Fruit fly (Drosophila melanogaster) whole organism, embryonic: ENCODE data around the gene Trhn.

Source experiments
- Awh ChIP-seq: fragments of 200-800 bp; sonication (Bioruptor generic); IDR thresholded peaks from 2 replicates; pipeline ENCODE4, ENCODE4 v1.3.6; 2022; ENCODE audit warnings: missing biosample characterization, missing genetic modification characterization
- CG10366 ChIP-seq: fragments of 200-800 bp; sonication (Bioruptor generic); IDR thresholded peaks from 2 replicates; pipeline ENCODE4 v1.3.6; 2022; ENCODE audit warnings: missing biosample characterization, missing genetic modification characterization
- CG10462 ChIP-seq: fragments of 200-800 bp; sonication (Bioruptor generic); optimal IDR thresholded peaks from 2 replicates; lab custom pipeline; 2016; ENCODE audit warnings: missing biosample characterization, missing genetic modification characterization
- CG11247 ChIP-seq: fragments of 200-800 bp; sonication (Bioruptor generic); IDR thresholded peaks from 2 replicates; pipeline ENCODE4 v1.3.6; 2022; ENCODE audit warnings: missing biosample characterization, missing genetic modification characterization
- CG11456 ChIP-seq: fragments of 200-800 bp; sonication (Bioruptor generic); IDR thresholded peaks from 3 replicates; pipeline ENCODE4 v1.3.6; 2022; ENCODE audit warnings: missing biosample characterization, missing genetic modification characterization
- CG12391 ChIP-seq: fragments of 200-800 bp; sonication (Bioruptor generic); optimal IDR thresholded peaks from 3 replicates; lab custom pipeline; 2018; ENCODE audit warnings: missing biosample characterization, mild to moderate bottlenecking, missing genetic modification characterization, moderate library complexity
- CG12769 ChIP-seq: fragments of 200-800 bp; sonication (Bioruptor generic); optimal IDR thresholded peaks from 2 replicates; lab custom pipeline; 2019; ENCODE audit warnings: missing biosample characterization, mild to moderate bottlenecking, missing genetic modification characterization, moderate library complexity
- CG13894 ChIP-seq: fragments of 200-800 bp; sonication (Bioruptor generic); optimal IDR thresholded peaks from 3 replicates; lab custom pipeline; 2018; ENCODE audit warnings: missing biosample characterization, mild to moderate bottlenecking, missing genetic modification characterization, moderate library complexity
- CG14014 ChIP-seq: fragments of 200-800 bp; sonication (Bioruptor generic); IDR thresholded peaks from 2 replicates; pipeline ENCODE4 v1.3.6; 2022; ENCODE audit warnings: missing biosample characterization, missing genetic modification characterization
- CG16779 ChIP-seq: fragments of 200-800 bp; sonication (Bioruptor generic); IDR thresholded peaks from 2 replicates; pipeline ENCODE4 v1.3.6; 2022; ENCODE audit warnings: missing biosample characterization, missing genetic modification characterization
- CG17359 ChIP-seq: fragments of 200-800 bp; sonication (Bioruptor generic); optimal IDR thresholded peaks from 3 replicates; lab custom pipeline; 2018; ENCODE audit warnings: missing biosample characterization, mild to moderate bottlenecking, missing genetic modification characterization, moderate library complexity
- CG1792 ChIP-seq: fragments of 200-800 bp; sonication (Bioruptor generic); optimal IDR thresholded peaks from 2 replicates; lab custom pipeline; 2016; ENCODE audit warnings: missing biosample characterization, missing genetic modification characterization
- CG2120 ChIP-seq: fragments of 200-800 bp; sonication (Bioruptor generic); optimal IDR thresholded peaks from 3 replicates; lab custom pipeline; 2016; ENCODE audit warnings: missing biosample characterization, missing genetic modification characterization
- CG31224 ChIP-seq: fragments of 200-800 bp; sonication (Bioruptor generic); IDR thresholded peaks from 2 replicates; pipeline ENCODE4 v1.3.6; 2022; ENCODE audit warnings: missing biosample characterization, missing genetic modification characterization
- CG32532 ChIP-seq: fragments of 200-800 bp; sonication (Bioruptor generic); IDR thresholded peaks from 2 replicates; pipeline ENCODE4 v1.3.6; 2022; ENCODE audit warnings: missing biosample characterization, missing genetic modification characterization
- CG34422 ChIP-seq: fragments of 200-800 bp; sonication (Bioruptor generic); IDR thresholded peaks from 3 replicates; pipeline ENCODE4 v1.3.6; 2022; ENCODE audit warnings: missing biosample characterization, missing genetic modification characterization
- CG4360 ChIP-seq: fragments of 200-800 bp; sonication (Bioruptor generic); IDR thresholded peaks from 2 replicates; pipeline ENCODE4 v1.3.6; 2022; ENCODE audit warnings: missing biosample characterization, missing genetic modification characterization
- CG6654 ChIP-seq: fragments of 200-800 bp; sonication (Bioruptor generic); optimal IDR thresholded peaks from 2 replicates; lab custom pipeline; 2017; ENCODE audit warnings: missing biosample characterization, mild to moderate bottlenecking, missing genetic modification characterization
- CG8290 ChIP-seq, 3 experiments: fragments of 200-800 bp; sonication (Bioruptor generic); optimal IDR thresholded peaks; 2 replicates each; lab custom pipeline; 2016 to 2019; ENCODE audit warnings: missing biosample characterization in 3 of 3, missing genetic modification characterization in 3 of 3, mild to moderate bottlenecking in 2 of 3, moderate library complexity in 1 of 3
- CG9932 ChIP-seq: fragments of 200-800 bp; sonication (Bioruptor generic); IDR thresholded peaks from 2 replicates; pipeline ENCODE4 v1.3.6; 2022; ENCODE audit warnings: missing biosample characterization, missing genetic modification characterization
- D19B ChIP-seq: fragments of 200-800 bp; sonication (Bioruptor generic); optimal IDR thresholded peaks from 2 replicates; lab custom pipeline; 2017; ENCODE audit warnings: missing biosample characterization, mild to moderate bottlenecking, missing genetic modification characterization
- ERR ChIP-seq: fragments of 200-800 bp; sonication (Bioruptor generic); optimal IDR thresholded peaks from 2 replicates; lab custom pipeline; 2016; ENCODE audit warnings: missing biosample characterization, missing genetic modification characterization
- HHEX ChIP-seq: fragments of 200-800 bp; sonication (Bioruptor generic); optimal IDR thresholded peaks from 3 replicates; lab custom pipeline; 2017; ENCODE audit warnings: missing biosample characterization, mild to moderate bottlenecking, missing genetic modification characterization, missing genetic modification reagents
- Nf-YA ChIP-seq: fragments of 200-800 bp; sonication (Bioruptor generic); IDR thresholded peaks from 2 replicates; pipeline ENCODE4 v1.3.6; 2022; ENCODE audit warnings: missing biosample characterization, missing genetic modification characterization
- Ptx1 ChIP-seq: fragments of 200-800 bp; sonication (Bioruptor generic); IDR thresholded peaks from 2 replicates; pipeline ENCODE4 v1.3.6; 2022; ENCODE audit warnings: missing biosample characterization, missing genetic modification characterization
- Rx ChIP-seq: fragments of 200-800 bp; sonication (Bioruptor generic); IDR thresholded peaks from 2 replicates; pipeline ENCODE4 v1.3.6; 2022; ENCODE audit warnings: missing biosample characterization, missing genetic modification characterization
- Sox102F ChIP-seq: fragments of 200-800 bp; sonication (Bioruptor generic); optimal IDR thresholded peaks from 2 replicates; lab custom pipeline; 2018; ENCODE audit warnings: missing biosample characterization, mild to moderate bottlenecking, missing genetic modification characterization, moderate library complexity
- Trl ChIP-seq, 3 experiments: fragments of >200 bp in 2 of 3; fragments of 200-800 bp in 1 of 3; sonication (Bioruptor generic) in 1 of 3; optimal IDR thresholded peaks; 2 replicates in 1 of 3; 3 replicates in 2 of 3; lab custom pipeline; 2016 to 2017; ENCODE audit warnings: missing biosample characterization in 1 of 3, missing genetic modification characterization in 1 of 3
- az2 ChIP-seq: fragments of 200-800 bp; sonication (Bioruptor generic); optimal IDR thresholded peaks from 3 replicates; lab custom pipeline; 2016; ENCODE audit warnings: missing biosample characterization, missing genetic modification characterization
- bsh ChIP-seq, 2 experiments: fragments of 200-800 bp; sonication (Bioruptor generic); optimal IDR thresholded peaks; 2 replicates each; lab custom pipeline; 2017 to 2018; ENCODE audit warnings: mild to moderate bottlenecking in 2 of 2, missing biosample characterization in 2 of 2, missing genetic modification characterization in 2 of 2, moderate library complexity in 1 of 2
- chinmo ChIP-seq: fragments of 200-800 bp; sonication (Bioruptor generic); IDR thresholded peaks from 4 replicates; pipeline ENCODE4 v1.3.6; 2022; ENCODE audit warnings: missing biosample characterization, missing genetic modification characterization; ENCODE audit not compliant: partially characterized antibody
- chm ChIP-seq: fragments of 200-800 bp; sonication (Bioruptor generic); IDR thresholded peaks from 2 replicates; pipeline ENCODE4 v1.3.6; 2022; ENCODE audit warnings: missing biosample characterization, missing genetic modification characterization
- corto ChIP-seq: fragments of 200-800 bp; sonication (Bioruptor generic); optimal IDR thresholded peaks from 2 replicates; lab custom pipeline; 2016; ENCODE audit warnings: missing biosample characterization, mild to moderate bottlenecking, missing genetic modification characterization, moderate library complexity
- dysf ChIP-seq: fragments of 200-800 bp; sonication (Bioruptor generic); IDR thresholded peaks from 3 replicates; pipeline ENCODE4 v1.3.6; 2022; ENCODE audit warnings: missing biosample characterization, missing genetic modification characterization
- esg ChIP-seq: fragments of 200-800 bp; sonication (Bioruptor generic); conservative IDR thresholded peaks from 2 replicates; pipeline ENCODE4 v1.3.6; 2022; ENCODE audit warnings: missing biosample characterization, missing genetic modification characterization
- eve ChIP-seq, 2 experiments: fragments of >200 bp; optimal IDR thresholded peaks; 2 replicates each; lab custom pipeline; 2017; ENCODE audit warnings: missing biosample characterization in 2 of 2, missing genetic modification characterization in 2 of 2
- ftz-f1 ChIP-seq: fragments of 200-800 bp; sonication (Bioruptor generic); optimal IDR thresholded peaks from 2 replicates; lab custom pipeline; 2016; ENCODE audit warnings: missing biosample characterization, missing genetic modification characterization
- gcm2 ChIP-seq: fragments of 200-800 bp; sonication (Bioruptor generic); optimal IDR thresholded peaks from 2 replicates; lab custom pipeline; 2016; ENCODE audit warnings: missing biosample characterization, missing genetic modification characterization
- onecut ChIP-seq: fragments of 200-800 bp; sonication (Bioruptor generic); IDR thresholded peaks from 2 replicates; pipeline ENCODE4 v1.3.6; 2022; ENCODE audit warnings: missing biosample characterization, missing genetic modification characterization
- psq ChIP-seq: fragments of 200-800 bp; sonication (Bioruptor generic); optimal IDR thresholded peaks from 2 replicates; lab custom pipeline; 2017; ENCODE audit warnings: missing biosample characterization, missing genetic modification characterization
- row ChIP-seq: fragments of 200-800 bp; sonication (Bioruptor generic); IDR thresholded peaks from 3 replicates; pipeline ENCODE4 v1.3.6; 2022; ENCODE audit warnings: missing biosample characterization, missing genetic modification characterization
- sd ChIP-seq: fragments of 200-800 bp; sonication (Bioruptor generic); optimal IDR thresholded peaks from 3 replicates; lab custom pipeline; 2018; ENCODE audit warnings: missing biosample characterization, mild to moderate bottlenecking, missing genetic modification characterization, moderate library complexity
- sima ChIP-seq: fragments of 200-800 bp; sonication (Bioruptor generic); optimal IDR thresholded peaks from 2 replicates; lab custom pipeline; 2016; ENCODE audit warnings: missing biosample characterization, missing genetic modification characterization
- sisA ChIP-seq: fragments of 200-800 bp; sonication (Bioruptor generic); IDR thresholded peaks from 2 replicates; pipeline ENCODE4 v1.3.6; 2022; ENCODE audit warnings: missing biosample characterization, missing genetic modification characterization
- sug ChIP-seq: fragments of 200-800 bp; optimal IDR thresholded peaks from 2 replicates; lab custom pipeline; 2019; ENCODE audit warnings: missing biosample characterization, mild to moderate bottlenecking, missing genetic modification characterization, moderate library complexity
- vvl ChIP-seq: fragments of 200-800 bp; sonication (Bioruptor generic); IDR thresholded peaks from 2 replicates; pipeline ENCODE4 v1.3.6; 2022; ENCODE audit warnings: missing biosample characterization, missing genetic modification characterization
- zen2 ChIP-seq: fragments of 200-800 bp; sonication (Bioruptor generic); IDR thresholded peaks from 3 replicates; pipeline ENCODE4 v1.3.6; 2022; ENCODE audit warnings: missing biosample characterization, missing genetic modification characterization; ENCODE audit not compliant: partially characterized antibody
- zfh1 ChIP-seq: fragments of 200-800 bp; sonication (Bioruptor generic); IDR thresholded peaks from 3 replicates; pipeline ENCODE4 v1.3.6; 2022; ENCODE audit warnings: missing biosample characterization, missing genetic modification characterization

Trhn gene

dm6 chr3L:1203855-1204431 lies 11.0 kb upstream of the Trhn start (continued):
- TF ChIP-seq CG13894: no peak
- TF ChIP-seq az2 (GFP tag; lab: Kevin White, UChicago): no peak
- TF ChIP-seq CG32532 (GFP tag; lab: Robert Waterston, UW): peak; percentile 62
- TF ChIP-seq CG9932 (GFP tag; lab: Robert Waterston, UW): no peak
- TF ChIP-seq CG10462 (GFP tag; lab: Kevin White, UChicago): no peak
- TF ChIP-seq CG16779 (GFP tag; lab: Robert Waterston, UW): no peak
- TF ChIP-seq psq (GFP tag; lab: Kevin White, UChicago): no peak
- TF ChIP-seq CG2120 (GFP tag; lab: Kevin White, UChicago): peak; percentile 29
- no peak for TF ChIP-seq CG4360 (GFP tag; lab: Robert Waterston, UW)
- no peak for TF ChIP-seq Nf-YA (GFP tag; lab: Robert Waterston, UW)
- TF ChIP-seq dysf: peak; percentile 37; the same call in 1 of the 3 replicates
- TF ChIP-seq CG1792: no peak
- TF ChIP-seq CG14014 (GFP tag; lab: Robert Waterston, UW): peak; percentile 8; the same call in 1 of the 2 replicates
- no peak for TF ChIP-seq bsh (GFP tag; optimal IDR thresholded peaks at IDR 0.05; lab: Kevin White, UChicago)
- no peak for TF ChIP-seq eve (GFP tag; optimal IDR thresholded peaks at IDR 0.05; lab: Kevin White, UChicago)
- peak; percentile 7; the same call in 1 of the 2 replicates for TF ChIP-seq Ptx1 (GFP tag; lab: Robert Waterston, UW)
- 0 out of 2 replicates have a peak, but pooled peaks have one; percentile 29 for TF ChIP-seq chm
- TF ChIP-seq vvl: peak; percentile 25; the same call in 1 of the 2 replicates
- no peak for TF ChIP-seq D19B (GFP tag; lab: Kevin White, UChicago)
- no peak for TF ChIP-seq sima (GFP tag; lab: Kevin White, UChicago)
- TF ChIP-seq gcm2 (GFP tag; lab: Kevin White, UChicago): no peak
- TF ChIP-seq corto (GFP tag; lab: Kevin White, UChicago): no peak
- peak; percentile 35; the same call in 1 of the 4 replicates for TF ChIP-seq chinmo (GFP tag; lab: Robert Waterston, UW)
- no peak for TF ChIP-seq Rx (GFP tag; lab: Robert Waterston, UW)
- no peak for TF ChIP-seq CG12391 (tag; lab: Kevin White, UChicago)
- TF ChIP-seq CG31224 (GFP tag; lab: Robert Waterston, UW): no peak
- TF ChIP-seq sisA: 0 out of 2 replicates have a peak, but pooled peaks have one; percentile 24

- no peak for TF ChIP-seq onecut (GFP tag; lab: Robert Waterston, UW)
- TF ChIP-seq row (GFP tag; lab: Robert Waterston, UW): 0 out of 3 replicates have a peak, but pooled peaks have one; percentile 18
- TF ChIP-seq esg (GFP tag; lab: Robert Waterston, UW): no peak
- TF ChIP-seq Awh (GFP tag; lab: Robert Waterston, UW): no peak
- TF ChIP-seq CG17359: no peak
- no peak for TF ChIP-seq CG8290 (GFP tag; optimal IDR thresholded peaks at IDR 0.05; lab: Kevin White, UChicago)
- TF ChIP-seq CG8290 (tag; optimal IDR thresholded peaks at IDR 0.05; lab: Kevin White, UChicago): peak in 1 of 2 experiments; percentile 15
- no peak for TF ChIP-seq CG11247 (GFP tag; lab: Robert Waterston, UW)
- TF ChIP-seq Sox102F: no peak
- no peak for TF ChIP-seq HHEX (GFP tag; lab: Kevin White, UChicago)
- TF ChIP-seq CG34422: no peak
- TF ChIP-seq zen2 (GFP tag; lab: Robert Waterston, UW): no peak
- TF ChIP-seq sug (tag; lab: Kevin White, UChicago): peak; percentile 93
- TF ChIP-seq zfh1 (GFP tag; lab: Robert Waterston, UW): no peak
- TF ChIP-seq ERR (GFP tag; lab: Kevin White, UChicago): peak; percentile 76
- 0 out of 4 replicates have a peak, but pooled peaks have one; percentile 46 for TF ChIP-seq chinmo (GFP tag; lab: Robert Waterston, UW)
- peak; percentile 60 for TF ChIP-seq ftz-f1 (GFP tag; lab: Kevin White, UChicago)
- peak; percentile 11; the same call in 1 of the 2 replicates for TF ChIP-seq CG10366
- peak; percentile 76 for TF ChIP-seq CG12769 (tag; lab: Kevin White, UChicago)
- 0 out of 3 replicates have a peak, but pooled peaks have one; percentile 33 for TF ChIP-seq CG11456
- no peak for TF ChIP-seq CG6654 (GFP tag; lab: Kevin White, UChicago)
- TF ChIP-seq Trl (optimal IDR thresholded peaks at IDR 0.05; lab: Kevin White, UChicago): peak; percentile 11 to 37
- no peak for TF ChIP-seq Trl (GFP tag; optimal IDR thresholded peaks at IDR 0.05; lab: Kevin White, UChicago)
- peak; percentile 63 for TF ChIP-seq sd (tag; lab: Kevin White, UChicago)
- TF ChIP-seq bsh (GFP tag; optimal IDR thresholded peaks at IDR 0.05; lab: Kevin White, UChicago): no peak
Measured at dm6 chr3L:1202588-1203195, 9.7 kb upstream of the Trhn start, which contains the start of gene meep. Gene meep (minus strand): TSS chr3L:1203036.
